Worm (Caenorhabditis elegans): ENCODE data around the gene B0507.3.

ce11 chrV:8730991-8731390 lies 37.7 kb upstream of the B0507.3 start:
- TF ChIP-seq ama-1 (optimal IDR thresholded peaks at IDR 0.05) (no peak), pes-1 (GFP tag; IDR thresholded peaks at IDR 0.05) (no peak), aly-1 (tag; optimal IDR thresholded peaks at IDR 0.05) (no peak), scrt-1 (GFP tag; IDR thresholded peaks at IDR 0.05) (no peak), flt-1 (GFP tag; IDR thresholded peaks at IDR 0.05) (no peak), hmg-4 (GFP tag; optimal IDR thresholded peaks at IDR 0.05) (no peak), tbx-37 (GFP tag; conservative IDR thresholded peaks at IDR 0.05) (no peak), hmbx-1 (tag; optimal IDR thresholded peaks at IDR 0.05) (no peak), F13C5.2 (tag; optimal IDR thresholded peaks at IDR 0.05) (no peak), B0310.2 (tag; optimal IDR thresholded peaks at IDR 0.05) (no peak), ceh-36 (tag; optimal IDR thresholded peaks at IDR 0.05) (no peak), ets-7 (tag; optimal IDR thresholded peaks at IDR 0.05) (no peak)

All from whole organism, early embryonic.